Fruit fly (Drosophila melanogaster) whole organism, pupa: ENCODE data around the gene CG14062.

Experiments used
- CG10348 ChIP-seq: fragments of 200-800 bp; sonication (Bioruptor generic); IDR thresholded peaks from 2 replicates; pipeline ENCODE4 v1.3.6; 2022; ENCODE audit warnings: missing biosample characterization, missing genetic modification characterization
- CG12605 ChIP-seq: fragments of 200-800 bp; sonication (Bioruptor generic); IDR thresholded peaks from 2 replicates; pipeline ENCODE4 v1.3.6; 2022; ENCODE audit warnings: missing biosample characterization, missing genetic modification characterization
- CG13204 ChIP-seq: fragments of 200-800 bp; sonication (Bioruptor generic); optimal IDR thresholded peaks from 2 replicates; lab custom pipeline; 2018; ENCODE audit warnings: missing biosample characterization, mild to moderate bottlenecking, missing genetic modification characterization, moderate library complexity
- CG14655 ChIP-seq: fragments of 200-800 bp; sonication (Bioruptor generic); optimal IDR thresholded peaks from 3 replicates; lab custom pipeline; 2017; ENCODE audit warnings: mild to moderate bottlenecking, missing biosample characterization, missing genetic modification reagents, missing genetic modification characterization
- CG15710 ChIP-seq: fragments of 200-800 bp; sonication (Bioruptor generic); optimal IDR thresholded peaks from 2 replicates; lab custom pipeline; 2018; ENCODE audit warnings: missing biosample characterization, mild to moderate bottlenecking, missing genetic modification characterization, moderate library complexity
- CG17806 ChIP-seq: fragments of 200-800 bp; sonication (Bioruptor generic); optimal IDR thresholded peaks from 2 replicates; lab custom pipeline; 2018; ENCODE audit warnings: missing biosample characterization, mild to moderate bottlenecking, missing genetic modification characterization, moderate library complexity
- CG32121 ChIP-seq: fragments of 200-800 bp; sonication (Bioruptor generic); IDR thresholded peaks from 2 replicates; pipeline ENCODE4 v1.3.6; 2022; ENCODE audit warnings: missing biosample characterization, missing genetic modification characterization
- CG34367 ChIP-seq: fragments of 200-800 bp; sonication (Bioruptor generic); optimal IDR thresholded peaks from 2 replicates; lab custom pipeline; 2018; ENCODE audit warnings: missing biosample characterization, mild to moderate bottlenecking, missing genetic modification characterization
- CG8159 ChIP-seq: fragments of 200-800 bp; sonication (Bioruptor generic); optimal IDR thresholded peaks from 3 replicates; lab custom pipeline; 2018; ENCODE audit warnings: missing biosample characterization, mild to moderate bottlenecking, missing genetic modification characterization, moderate library complexity
- CG8301 ChIP-seq: fragments of 200-800 bp; sonication (Bioruptor generic); optimal IDR thresholded peaks from 2 replicates; lab custom pipeline; 2018; ENCODE audit warnings: missing biosample characterization, mild to moderate bottlenecking, missing genetic modification characterization
- CG9948 ChIP-seq: fragments of 200-800 bp; sonication (Bioruptor generic); optimal IDR thresholded peaks from 2 replicates; lab custom pipeline; 2018; ENCODE audit warnings: missing biosample characterization, mild to moderate bottlenecking, missing genetic modification characterization, moderate library complexity
- D1 ChIP-seq: fragments of 200-800 bp; sonication (Bioruptor generic); optimal IDR thresholded peaks from 2 replicates; lab custom pipeline; 2018; ENCODE audit warnings: missing biosample characterization, mild to moderate bottlenecking, missing genetic modification characterization, moderate library complexity
- EcR ChIP-seq: fragments of 200-800 bp; sonication (Bioruptor generic); optimal IDR thresholded peaks from 3 replicates; lab custom pipeline; 2019; ENCODE audit warnings: missing biosample characterization, missing genetic modification characterization, mild to moderate bottlenecking, moderate library complexity, missing genetic modification reagents
- Ets98B ChIP-seq: fragments of 200-800 bp; sonication (Bioruptor generic); IDR thresholded peaks from 2 replicates; pipeline ENCODE4 v1.3.6; 2022; ENCODE audit warnings: missing biosample characterization, missing genetic modification characterization
- Pif1A ChIP-seq: fragments of 200-800 bp; sonication (Bioruptor generic); optimal IDR thresholded peaks from 3 replicates; lab custom pipeline; 2016; ENCODE audit warnings: missing biosample characterization, missing genetic modification characterization
- Pif1B ChIP-seq: fragments of 200-800 bp; sonication (Bioruptor generic); optimal IDR thresholded peaks from 3 replicates; lab custom pipeline; 2016; ENCODE audit warnings: missing biosample characterization, missing genetic modification characterization
- Snoo ChIP-seq: fragments of 200-800 bp; sonication (Bioruptor generic); optimal IDR thresholded peaks from 3 replicates; lab custom pipeline; 2017; ENCODE audit warnings: missing biosample characterization, mild to moderate bottlenecking, missing genetic modification characterization, inconsistent platforms
- fd96Ca ChIP-seq: fragments of 200-800 bp; sonication (Bioruptor generic); IDR thresholded peaks from 3 replicates; pipeline ENCODE4 v1.3.6; 2022; ENCODE audit warnings: missing biosample characterization, missing genetic modification characterization
- gl ChIP-seq: fragments of 200-800 bp; sonication (Bioruptor generic); optimal IDR thresholded peaks from 2 replicates; lab custom pipeline; 2018; ENCODE audit warnings: missing biosample characterization, mild to moderate bottlenecking, missing genetic modification characterization
- rn ChIP-seq: fragments of 200-800 bp; sonication (Bioruptor generic); IDR thresholded peaks from 2 replicates; pipeline ENCODE4 v1.3.6; 2022; ENCODE audit warnings: missing biosample characterization, missing genetic modification characterization

Gene CG14062

dm6 chr3R:28599238-28600127 is 43.2 kb downstream of the CG14062 start, which contains the start of the genes Noa36 and Hrb98DE:
Gene Noa36 (minus strand): TSS chr3R:28599288.
Gene Hrb98DE (plus strand): TSS chr3R:28599834.
- TF ChIP-seq CG10348 (GFP tag; lab: Robert Waterston, UW) (no peak), Pif1B (GFP tag; lab: Kevin White, UChicago) (no peak), CG9948 (no peak), Ets98B (GFP tag; lab: Robert Waterston, UW) (no peak), D1 (tag; lab: Kevin White, UChicago) (no peak), CG34367 (tag; lab: Kevin White, UChicago) (no peak), CG17806 (no peak), CG12605 (GFP tag; lab: Robert Waterston, UW) (no peak), Snoo (tag; lab: Kevin White, UChicago) (peak; percentile 14), Pif1A (GFP tag; lab: Kevin White, UChicago) (no peak), CG8301 (no peak), CG15710 (tag; lab: Kevin White, UChicago) (peak; percentile 29), fd96Ca (GFP tag; lab: Robert Waterston, UW) (no peak), EcR (GFP tag; lab: Kevin White, UChicago) (no peak), rn (GFP tag; lab: Robert Waterston, UW) (no peak), CG32121 (0 out of 2 replicates have a peak, but pooled peaks have one; percentile 8), gl (tag; lab: Kevin White, UChicago) (no peak), CG8159 (tag; lab: Kevin White, UChicago) (no peak)
- TF ChIP-seq, all 21 proteins: peak for 3

- TF ChIP-seq Snoo (tag; lab: Kevin White, UChicago) = no peak
- TF ChIP-seq CG8159 (tag; lab: Kevin White, UChicago) = no peak
- TF ChIP-seq rn (GFP tag; lab: Robert Waterston, UW) = no peak
- TF ChIP-seq Ets98B (GFP tag; lab: Robert Waterston, UW) = no peak
- no peak for TF ChIP-seq CG12605 (GFP tag; lab: Robert Waterston, UW)
- no peak for TF ChIP-seq CG13204
- TF ChIP-seq D1 (tag; lab: Kevin White, UChicago) = no peak
- TF ChIP-seq fd96Ca (GFP tag; lab: Robert Waterston, UW) = no peak
- TF ChIP-seq, all 21 proteins: peak for 0
These were observed 45.2 kb downstream of the CG14062 start for dm6 chr3R:28597527-28597926.

DNA sequence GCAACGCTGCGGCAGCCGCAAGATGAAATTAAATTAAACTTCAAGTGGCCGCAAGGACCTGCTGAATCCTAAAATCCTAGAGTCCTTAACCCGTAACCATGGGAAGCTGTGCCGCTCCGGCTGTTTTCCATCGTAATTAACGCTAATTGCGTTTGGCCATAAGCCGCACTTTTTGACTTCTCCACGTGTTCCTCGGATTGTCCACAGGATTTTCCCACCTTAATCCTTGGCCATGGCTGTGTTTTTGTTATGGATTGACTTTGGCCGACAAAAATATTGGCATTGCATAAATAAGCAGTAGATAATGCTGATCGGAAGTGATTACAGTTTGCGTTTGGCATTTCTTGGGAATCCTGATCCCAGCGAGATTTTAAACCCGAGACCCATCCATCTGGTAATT is 46.3 kb downstream of the CG14062 start:
- TF ChIP-seq CG9948 = no peak
- TF ChIP-seq EcR (GFP tag; lab: Kevin White, UChicago) = no peak

DNA sequence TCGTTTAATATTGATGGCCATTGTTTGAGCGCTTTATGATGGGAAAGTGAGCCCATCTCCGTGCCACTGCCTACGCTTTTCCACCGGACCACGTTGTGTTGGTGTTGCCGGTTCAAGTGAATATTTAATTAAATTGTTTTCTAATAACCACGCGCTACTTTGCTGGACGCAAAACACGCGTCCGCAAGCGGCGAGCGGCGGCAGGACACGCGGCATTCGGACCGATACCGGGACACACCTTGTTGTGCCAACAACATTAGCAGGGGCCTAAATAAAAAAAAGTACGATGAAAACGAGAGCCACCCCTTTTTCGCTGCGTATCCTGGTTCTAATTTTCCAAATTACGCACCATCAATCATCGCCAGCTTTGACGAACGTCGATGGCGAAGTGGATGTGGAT is 46.8 kb downstream of the CG14062 start:
- no peak for TF ChIP-seq CG8301
- no peak for TF ChIP-seq CG32121
- TF ChIP-seq CG9948 = no peak
- TF ChIP-seq CG34367 (tag; lab: Kevin White, UChicago) = no peak
- no peak for TF ChIP-seq CG8159 (tag; lab: Kevin White, UChicago)
- TF ChIP-seq fd96Ca (GFP tag; lab: Robert Waterston, UW) = no peak
- TF ChIP-seq gl (tag; lab: Kevin White, UChicago) = no peak
- no peak for TF ChIP-seq Pif1A (GFP tag; lab: Kevin White, UChicago)
- no peak for TF ChIP-seq Pif1B (GFP tag; lab: Kevin White, UChicago)
- no peak for TF ChIP-seq EcR (GFP tag; lab: Kevin White, UChicago)
- no peak for TF ChIP-seq CG13204
- no peak for TF ChIP-seq Ets98B (GFP tag; lab: Robert Waterston, UW)
- TF ChIP-seq CG15710 (tag; lab: Kevin White, UChicago) = no peak
- no peak for TF ChIP-seq D1 (tag; lab: Kevin White, UChicago)
- no peak for TF ChIP-seq rn (GFP tag; lab: Robert Waterston, UW)

DNA sequence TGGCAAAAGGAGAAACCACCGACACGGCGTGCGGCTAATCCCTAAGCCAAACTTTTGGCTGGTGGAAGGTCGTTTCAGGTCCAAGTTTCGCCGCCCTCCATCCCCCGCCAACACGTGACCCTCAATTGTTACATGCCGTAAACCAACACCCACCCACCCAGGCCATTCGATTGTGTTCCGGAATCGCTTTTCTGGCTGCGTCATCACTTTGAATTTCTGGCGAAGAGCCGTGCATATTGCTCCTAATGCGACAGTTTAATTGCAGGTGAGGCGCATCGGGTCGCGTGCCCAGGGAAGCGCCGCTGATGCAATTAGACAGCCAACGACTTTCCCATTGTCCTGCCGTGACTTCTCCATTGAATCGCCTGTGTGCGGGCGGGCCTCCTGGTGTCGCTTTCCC is 47.8 kb downstream of the CG14062 start:
- no peak for TF ChIP-seq CG10348 (GFP tag; lab: Robert Waterston, UW)
- no peak for TF ChIP-seq CG8301
- no peak for TF ChIP-seq D1 (tag; lab: Kevin White, UChicago)
- no peak for TF ChIP-seq CG17806
- no peak for TF ChIP-seq CG12605 (GFP tag; lab: Robert Waterston, UW)
- TF ChIP-seq CG14655 = no peak
- TF ChIP-seq, all 21 proteins: peak for 0
